Fruit fly (Drosophila melanogaster) whole organism, embryonic: ENCODE measurements around the gene Mgat4b.
A peak's percentile ranks its signal among the peaks of the same experiment; 100 is the strongest.

Experiments used
- BtbVII ChIP-seq: fragments of 200-800 bp; sonication (Bioruptor generic); optimal IDR thresholded peaks from 3 replicates; lab custom pipeline; 2017; ENCODE audit warnings: missing biosample characterization, mild to moderate bottlenecking, missing genetic modification characterization
- C15 ChIP-seq: fragments of 200-800 bp; sonication (Bioruptor generic); IDR thresholded peaks from 3 replicates; pipeline ENCODE4 v1.3.6; 2022; ENCODE audit warnings: missing biosample characterization, missing genetic modification characterization
- CG11695 ChIP-seq: fragments of 200-800 bp; sonication (Bioruptor generic); IDR thresholded peaks from 3 replicates; pipeline ENCODE4 v1.3.6; 2022; ENCODE audit warnings: missing biosample characterization, missing genetic modification characterization
- CG12236 ChIP-seq: fragments of 200-800 bp; sonication (Bioruptor generic); optimal IDR thresholded peaks from 2 replicates; lab custom pipeline; 2016; ENCODE audit warnings: missing biosample characterization, missing genetic modification characterization
- CG12391 ChIP-seq: fragments of 200-800 bp; sonication (Bioruptor generic); optimal IDR thresholded peaks from 3 replicates; lab custom pipeline; 2018; ENCODE audit warnings: missing biosample characterization, mild to moderate bottlenecking, missing genetic modification characterization, moderate library complexity
- CG13296 ChIP-seq: fragments of 200-800 bp; sonication (Bioruptor generic); optimal IDR thresholded peaks from 3 replicates; lab custom pipeline; 2018; ENCODE audit warnings: missing biosample characterization, mild to moderate bottlenecking, missing genetic modification characterization
- CG13424 ChIP-seq: fragments of 200-800 bp; sonication (Bioruptor generic); optimal IDR thresholded peaks from 2 replicates; lab custom pipeline; 2019; ENCODE audit warnings: missing biosample characterization, mild to moderate bottlenecking, missing genetic modification characterization, moderate library complexity
- CG14860 ChIP-seq: fragments of 200-800 bp; sonication (Bioruptor generic); IDR thresholded peaks from 3 replicates; pipeline ENCODE4 v1.3.6; 2022; ENCODE audit warnings: missing biosample characterization, missing genetic modification characterization; ENCODE audit not compliant: partially characterized antibody
- CG17186 ChIP-seq: fragments of 200-800 bp; sonication (Bioruptor generic); optimal IDR thresholded peaks from 3 replicates; lab custom pipeline; 2017; ENCODE audit warnings: missing biosample characterization, missing genetic modification reagents, missing genetic modification characterization
- CG2129 ChIP-seq: fragments of 200-800 bp; sonication (Bioruptor generic); IDR thresholded peaks from 2 replicates; pipeline ENCODE4 v1.3.6; 2022; ENCODE audit warnings: missing biosample characterization, missing genetic modification characterization; ENCODE audit not compliant: partially characterized antibody
- CG31365 ChIP-seq: fragments of 200-800 bp; sonication (Bioruptor generic); optimal IDR thresholded peaks from 2 replicates; lab custom pipeline; 2018; ENCODE audit warnings: missing biosample characterization, mild to moderate bottlenecking, missing genetic modification characterization
- CG31388 ChIP-seq: fragments of 200-800 bp; sonication (Bioruptor generic); optimal IDR thresholded peaks from 2 replicates; lab custom pipeline; 2016; ENCODE audit warnings: missing biosample characterization, missing genetic modification characterization
- CG3281 ChIP-seq: fragments of 200-800 bp; sonication (Bioruptor generic); optimal IDR thresholded peaks from 3 replicates; lab custom pipeline; 2017; ENCODE audit warnings: missing biosample characterization, mild to moderate bottlenecking, missing genetic modification characterization
- CG3407 ChIP-seq: fragments of 200-800 bp; sonication (Bioruptor generic); optimal IDR thresholded peaks from 2 replicates; lab custom pipeline; 2018; ENCODE audit warnings: missing biosample characterization, mild to moderate bottlenecking, missing genetic modification characterization
- CG3726 ChIP-seq: fragments of 200-800 bp; sonication (Bioruptor generic); IDR thresholded peaks from 3 replicates; pipeline ENCODE4, ENCODE4 v1.3.6; 2022; ENCODE audit warnings: missing biosample characterization, missing genetic modification characterization
- CG4282 ChIP-seq: fragments of 200-800 bp; sonication (Bioruptor generic); optimal IDR thresholded peaks from 2 replicates; lab custom pipeline; 2016; ENCODE audit warnings: missing biosample characterization, missing genetic modification characterization
- CG4404 ChIP-seq: fragments of 200-800 bp; sonication (Bioruptor generic); IDR thresholded peaks from 2 replicates; pipeline ENCODE4 v1.3.6; 2022; ENCODE audit warnings: missing biosample characterization, missing genetic modification characterization
- CG6791 ChIP-seq: fragments of 200-800 bp; sonication (Bioruptor generic); IDR thresholded peaks from 3 replicates; pipeline ENCODE4 v1.3.6; 2022; ENCODE audit warnings: missing biosample characterization, missing genetic modification characterization; ENCODE audit not compliant: partially characterized antibody
- CG7372 ChIP-seq: fragments of 200-800 bp; sonication (Bioruptor generic); IDR thresholded peaks from 2 replicates; pipeline ENCODE4 v1.3.6; 2022; ENCODE audit warnings: missing biosample characterization, missing genetic modification characterization
- CG8290 ChIP-seq, 3 experiments: fragments of 200-800 bp; sonication (Bioruptor generic); optimal IDR thresholded peaks; 2 replicates each; lab custom pipeline; 2016 to 2019; ENCODE audit warnings: missing biosample characterization in 3 of 3, missing genetic modification characterization in 3 of 3, mild to moderate bottlenecking in 2 of 3, moderate library complexity in 1 of 3
- CG9215 ChIP-seq: fragments of 200-800 bp; sonication (Bioruptor generic); IDR thresholded peaks from 2 replicates; pipeline ENCODE4 v1.3.6; 2022; ENCODE audit warnings: missing biosample characterization, missing genetic modification characterization
- Dip3 ChIP-seq: fragments of 200-800 bp; sonication (Bioruptor generic); optimal IDR thresholded peaks from 3 replicates; lab custom pipeline; 2016; ENCODE audit warnings: missing biosample characterization, missing genetic modification characterization
- Elba2 ChIP-seq: fragments of 200-800 bp; sonication (Bioruptor generic); optimal IDR thresholded peaks from 3 replicates; lab custom pipeline; 2016; ENCODE audit warnings: missing biosample characterization, missing genetic modification characterization
- HLH3B ChIP-seq: fragments of 200-800 bp; sonication (Bioruptor generic); IDR thresholded peaks from 2 replicates; pipeline ENCODE4 v1.3.6; 2022; ENCODE audit warnings: missing biosample characterization, missing genetic modification characterization
- HLH54F ChIP-seq: fragments of 200-800 bp; sonication (Bioruptor generic); optimal IDR thresholded peaks from 3 replicates; lab custom pipeline; 2016; ENCODE audit warnings: missing biosample characterization, missing genetic modification characterization
- Hey ChIP-seq: fragments of 200-800 bp; sonication (Bioruptor generic); optimal IDR thresholded peaks from 3 replicates; lab custom pipeline; 2018; ENCODE audit warnings: missing biosample characterization, mild to moderate bottlenecking, missing genetic modification characterization
- Mes4 ChIP-seq: fragments of 200-800 bp; sonication (Bioruptor generic); optimal IDR thresholded peaks from 2 replicates; lab custom pipeline; 2016; ENCODE audit warnings: missing biosample characterization, missing genetic modification characterization
- Optix ChIP-seq: fragments of 200-800 bp; sonication (Bioruptor generic); IDR thresholded peaks from 3 replicates; pipeline ENCODE4 v1.3.6; 2022; ENCODE audit warnings: missing biosample characterization, missing genetic modification characterization
- Pdp1 ChIP-seq, 2 experiments: fragments of 200-800 bp; sonication (Bioruptor generic); optimal IDR thresholded peaks; 3 replicates each; lab custom pipeline; 2016; ENCODE audit warnings: missing biosample characterization in 2 of 2, missing genetic modification characterization in 2 of 2, mild to moderate bottlenecking in 1 of 2, moderate library complexity in 1 of 2
- Poxn ChIP-seq: fragments of 200-800 bp; sonication (Bioruptor generic); IDR thresholded peaks from 2 replicates; pipeline ENCODE4 v1.3.6; 2022; ENCODE audit warnings: missing biosample characterization, missing genetic modification characterization
- aop ChIP-seq: fragments of 200-800 bp; sonication (Bioruptor generic); IDR thresholded peaks from 2 replicates; pipeline ENCODE4 v1.3.6; 2022; ENCODE audit warnings: missing biosample characterization, missing genetic modification characterization
- bab2 ChIP-seq: fragments of 200-800 bp; sonication (Bioruptor generic); optimal IDR thresholded peaks from 2 replicates; lab custom pipeline; 2016; ENCODE audit warnings: missing biosample characterization, missing genetic modification characterization
- da ChIP-seq: fragments of 200-800 bp; sonication (Bioruptor generic); optimal IDR thresholded peaks from 2 replicates; lab custom pipeline; 2016; ENCODE audit warnings: missing biosample characterization, missing genetic modification characterization
- danr ChIP-seq: fragments of 200-800 bp; sonication (Bioruptor generic); IDR thresholded peaks from 2 replicates; pipeline ENCODE4 v1.3.6; 2022; ENCODE audit warnings: missing biosample characterization, missing genetic modification characterization
- exex ChIP-seq: fragments of 200-800 bp; sonication (Bioruptor generic); optimal IDR thresholded peaks from 4 replicates; lab custom pipeline; 2018; ENCODE audit warnings: missing biosample characterization, mild to moderate bottlenecking, missing genetic modification characterization, moderate library complexity
- grau ChIP-seq: fragments of 200-800 bp; optimal IDR thresholded peaks from 3 replicates; lab custom pipeline; 2019; ENCODE audit warnings: missing biosample characterization, mild to moderate bottlenecking, missing genetic modification characterization, moderate library complexity
- ham ChIP-seq: fragments of 200-800 bp; sonication (Bioruptor generic); IDR thresholded peaks from 2 replicates; pipeline ENCODE4 v1.3.6; 2022; ENCODE audit warnings: missing biosample characterization, missing genetic modification characterization
- ind ChIP-seq: fragments of 200-800 bp; sonication (Bioruptor generic); optimal IDR thresholded peaks from 3 replicates; lab custom pipeline; 2016; ENCODE audit warnings: missing biosample characterization, missing genetic modification characterization
- insv ChIP-seq, 2 experiments: fragments of 200-800 bp; sonication (Bioruptor generic); optimal IDR thresholded peaks; 3 replicates each; lab custom pipeline; 2016 to 2018; ENCODE audit warnings: missing biosample characterization in 2 of 2, missing genetic modification characterization in 2 of 2
- knrl ChIP-seq: fragments of 200-800 bp; sonication (Bioruptor generic); IDR thresholded peaks from 3 replicates; pipeline ENCODE4 v1.3.6; 2022; ENCODE audit warnings: missing biosample characterization, missing genetic modification characterization; ENCODE audit not compliant: partially characterized antibody
- luna ChIP-seq: fragments of 200-800 bp; sonication (Bioruptor generic); optimal IDR thresholded peaks from 2 replicates; lab custom pipeline; 2016; ENCODE audit warnings: missing biosample characterization, missing genetic modification characterization
- maf-S ChIP-seq: fragments of 200-800 bp; sonication (Bioruptor generic); optimal IDR thresholded peaks from 2 replicates; lab custom pipeline; 2016; ENCODE audit warnings: missing biosample characterization, missing genetic modification characterization
- nerfin-1 ChIP-seq: fragments of 200-800 bp; sonication (Bioruptor generic); optimal IDR thresholded peaks from 3 replicates; lab custom pipeline; 2019; ENCODE audit warnings: missing biosample characterization, mild to moderate bottlenecking, missing genetic modification characterization, moderate library complexity
- pita ChIP-seq: fragments of 200-800 bp; sonication (Bioruptor generic); optimal IDR thresholded peaks from 2 replicates; lab custom pipeline; 2017; ENCODE audit warnings: missing biosample characterization, mild to moderate bottlenecking, missing genetic modification characterization
- schlank ChIP-seq: fragments of 200-800 bp; sonication (Bioruptor generic); optimal IDR thresholded peaks from 2 replicates; lab custom pipeline; 2018; ENCODE audit warnings: missing biosample characterization, mild to moderate bottlenecking, missing genetic modification characterization
- sim ChIP-seq: fragments of 200-800 bp; sonication (Bioruptor generic); IDR thresholded peaks from 2 replicates; pipeline ENCODE4 v1.3.6; 2022; ENCODE audit warnings: missing biosample characterization, missing genetic modification characterization
- sr ChIP-seq: fragments of 200-800 bp; sonication (Bioruptor generic); IDR thresholded peaks from 3 replicates; pipeline ENCODE4 v1.3.6; 2022; ENCODE audit warnings: missing biosample characterization, missing genetic modification characterization

Mgat4b gene

dm6 chr3L:14775711-14776660 lies 6.9 kb upstream of the Mgat4b start, which contains the start of gene mop (continued):
- TF ChIP-seq exex (tag; lab: Kevin White, UChicago) (no peak), pita (no peak), CG4404 (GFP tag; lab: Robert Waterston, UW) (no peak), Hey (tag; lab: Kevin White, UChicago) (no peak), CG9215 (GFP tag; lab: Robert Waterston, UW) (peak; percentile 23; the same call in 1 of the 2 replicates), schlank (no peak), CG14860 (GFP tag; lab: Robert Waterston, UW) (peak; percentile 21; the same call in 1 of the 3 replicates), CG4282 (GFP tag; lab: Kevin White, UChicago) (no peak), CG13296 (no peak), CG3281 (peak; percentile 43), Elba2 (GFP tag; lab: Kevin White, UChicago) (peak; percentile 42), CG12391 (peak; percentile 60), BtbVII (no peak), CG17186 (GFP tag; lab: Kevin White, UChicago) (no peak), C15 (GFP tag; lab: Robert Waterston, UW) (no peak), Dip3 (GFP tag; lab: Kevin White, UChicago) (no peak), HLH54F (GFP tag; lab: Kevin White, UChicago) (no peak), ham (GFP tag; lab: Robert Waterston, UW) (no peak), CG3726 (GFP tag; lab: Robert Waterston, UW) (no peak), luna (GFP tag; lab: Kevin White, UChicago) (no peak), CG3407 (GFP tag; lab: Kevin White, UChicago) (no peak), Mes4 (GFP tag; lab: Kevin White, UChicago) (no peak), CG13424 (tag; lab: Kevin White, UChicago) (peak; percentile 53), HLH3B (GFP tag; lab: Robert Waterston, UW) (peak; percentile 48), CG11695 (GFP tag; lab: Robert Waterston, UW) (0 out of 3 replicates have a peak, but pooled peaks have one; percentile 8), Pdp1 (GFP tag; optimal IDR thresholded peaks at IDR 0.05; lab: Kevin White, UChicago) (peak in 1 of 2 experiments; percentile 15), sr (no peak), Poxn (GFP tag; lab: Robert Waterston, UW) (no peak), sim (GFP tag; lab: Robert Waterston, UW) (no peak), maf-S (GFP tag; lab: Kevin White, UChicago) (no peak), Optix (GFP tag; lab: Robert Waterston, UW) (no peak), danr (GFP tag; lab: Robert Waterston, UW) (0 out of 2 replicates have a peak, but pooled peaks have one; percentile 32), knrl (peak; percentile 57), CG31388 (GFP tag; lab: Kevin White, UChicago) (no peak), CG31365 (tag; lab: Kevin White, UChicago) (no peak), da (no peak), CG8290 (GFP tag; optimal IDR thresholded peaks at IDR 0.05; lab: Kevin White, UChicago) (peak; percentile 78), CG8290 (tag; optimal IDR thresholded peaks at IDR 0.05; lab: Kevin White, UChicago) (peak in 1 of 2 experiments; percentile 70), insv (GFP tag; optimal IDR thresholded peaks at IDR 0.05; lab: Kevin White, UChicago) (peak; percentile 92 to 98), grau (tag; lab: Kevin White, UChicago) (peak; percentile 12), ind (GFP tag; lab: Kevin White, UChicago) (no peak), bab2 (no peak), aop (GFP tag; lab: Robert Waterston, UW) (no peak), CG7372 (no peak), CG2129 (0 out of 2 replicates have a peak, but pooled peaks have one; percentile 28), CG6791 (GFP tag; lab: Robert Waterston, UW) (peak; percentile 47; the same call in 1 of the 3 replicates), CG12236 (GFP tag; lab: Kevin White, UChicago) (no peak), nerfin-1 (tag; lab: Kevin White, UChicago) (no peak)
